Worm (Caenorhabditis elegans): ENCODE measurements around the gene K12H6.12.

The K12H6.12 gene

DNA sequence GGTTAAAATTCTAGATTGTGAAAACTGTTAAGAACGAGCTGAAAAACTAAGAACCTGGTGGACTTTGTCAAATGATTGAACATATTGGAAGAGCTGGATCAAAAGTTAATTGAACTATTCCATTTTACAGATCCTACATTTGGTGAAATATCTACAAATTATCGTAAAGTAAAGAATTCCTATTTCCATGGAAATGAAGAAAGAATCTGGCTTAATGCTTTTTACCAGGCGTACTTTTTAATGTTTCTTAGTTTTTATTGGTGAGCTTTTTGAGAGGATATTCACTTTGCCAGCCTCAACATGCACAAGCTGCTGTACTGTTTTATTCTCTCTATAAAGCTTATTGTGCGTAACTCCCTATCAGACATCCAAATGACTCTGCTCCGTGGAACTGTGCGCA lies 30.1 kb upstream of the K12H6.12 start, which contains the start of gene F08D12.4:
Gene F08D12.4 (plus strand): TSS at position 301 of the 400 bp plus-strand sequence.
- TF ChIP-seq fkh-6 (tag; optimal IDR thresholded peaks at IDR 0.05) = no peak
- no peak for TF ChIP-seq tbx-7 (tag; optimal IDR thresholded peaks at IDR 0.05)
- no peak for TF ChIP-seq unc-55 (GFP tag; optimal IDR thresholded peaks at IDR 0.05)
- no peak for TF ChIP-seq odd-2 (tag; optimal IDR thresholded peaks at IDR 0.05)

DNA sequence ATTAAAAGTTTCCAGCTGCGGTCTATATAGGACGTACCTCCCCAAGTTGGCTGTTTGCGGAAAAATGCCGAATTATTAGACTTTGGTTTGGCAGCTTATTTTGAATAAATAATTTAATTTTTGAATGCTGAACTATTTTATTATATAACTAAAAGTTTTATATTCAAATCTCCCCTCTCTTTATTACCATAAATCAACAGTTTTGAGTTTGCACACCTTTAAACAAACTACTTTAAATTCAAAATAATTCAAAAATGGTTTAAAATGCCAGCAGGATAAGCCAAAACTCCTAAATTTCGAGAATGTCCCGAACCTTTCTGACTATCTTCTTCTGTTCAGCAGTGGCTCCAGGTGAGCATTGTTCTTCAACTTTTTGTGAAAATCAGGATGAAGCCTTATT lies 28.7 kb upstream of the K12H6.12 start, which contains the start of gene F08D12.3:
Gene F08D12.3 (plus strand): TSS at position 301 of the 400 bp plus-strand sequence.
- TF ChIP-seq ceh-18 (tag; optimal IDR thresholded peaks at IDR 0.05) (no peak), ceh-34 (tag; optimal IDR thresholded peaks at IDR 0.05) (no peak)

DNA sequence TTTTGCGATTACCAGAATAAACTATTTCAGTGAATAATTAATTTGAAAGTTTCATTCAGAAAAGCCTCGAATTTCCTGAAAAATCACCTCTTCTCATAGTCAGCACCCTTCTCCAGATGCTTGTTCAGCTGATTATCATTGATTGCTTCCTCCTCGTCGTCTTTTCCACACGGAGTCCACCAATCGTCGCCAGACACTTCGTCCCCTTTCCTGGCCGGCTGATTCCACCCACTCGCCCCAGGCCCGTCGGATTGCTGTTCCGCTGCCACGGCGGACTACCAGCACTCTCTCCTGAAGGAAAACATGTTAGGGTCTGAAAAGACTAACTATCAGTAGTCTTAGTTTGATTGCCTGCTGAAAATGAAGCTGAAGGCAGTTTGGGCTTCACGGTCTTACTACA lies 27.2 kb upstream of the K12H6.12 start:
- TF ChIP-seq unc-55 (GFP tag; optimal IDR thresholded peaks at IDR 0.05) (no peak), pax-1 (tag; optimal IDR thresholded peaks at IDR 0.05) (no peak), fax-1 (tag; optimal IDR thresholded peaks at IDR 0.05) (no peak), tbx-2 (tag; optimal IDR thresholded peaks at IDR 0.05) (no peak), hlh-15 (tag; optimal IDR thresholded peaks at IDR 0.05) (no peak), zip-5 (tag; optimal IDR thresholded peaks at IDR 0.05) (no peak)

DNA sequence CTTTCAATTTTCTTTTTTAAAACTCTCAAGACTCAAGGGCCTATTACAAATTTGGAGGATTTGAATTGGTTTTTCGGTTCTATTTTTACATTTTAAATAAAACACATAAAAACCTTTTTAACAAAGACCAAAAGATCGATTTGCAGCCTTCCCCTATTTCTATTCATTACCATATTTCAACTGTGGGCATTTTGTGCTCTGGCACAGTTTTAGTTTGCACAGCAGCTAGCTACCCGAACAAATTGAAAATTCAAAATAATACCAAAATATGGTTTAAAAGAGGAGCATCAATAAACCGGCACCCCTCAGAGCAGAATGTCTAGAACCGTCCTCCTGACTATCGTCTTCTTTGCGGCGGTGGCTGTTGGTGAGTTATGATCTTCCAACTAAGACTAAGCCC lies 26.6 kb upstream of the K12H6.12 start, which contains the start of gene F08D12.2:
Gene F08D12.2 (plus strand): TSS at position 301 of the 400 bp plus-strand sequence.
- no peak for TF ChIP-seq C08G9.2 (tag; optimal IDR thresholded peaks at IDR 0.05)
- no peak for TF ChIP-seq ceh-2 (tag; optimal IDR thresholded peaks at IDR 0.05)
- TF ChIP-seq elt-4 (tag; optimal IDR thresholded peaks at IDR 0.05) = no peak
- no peak for TF ChIP-seq unc-55 (GFP tag; optimal IDR thresholded peaks at IDR 0.05)
- no peak for TF ChIP-seq T23F11.4 (GFP tag; optimal IDR thresholded peaks at IDR 0.05)
- TF ChIP-seq C38D4.7 (GFP tag; optimal IDR thresholded peaks at IDR 0.05) = no peak
- no peak for TF ChIP-seq che-1 (tag; optimal IDR thresholded peaks at IDR 0.05)
- no peak for TF ChIP-seq pag-3 (tag; optimal IDR thresholded peaks at IDR 0.05; ENCODE audit: borderline replicate concordance)
- no peak for TF ChIP-seq ttx-3 (tag; optimal IDR thresholded peaks at IDR 0.05)
- no peak for TF ChIP-seq ceh-14 (tag; optimal IDR thresholded peaks at IDR 0.05)
- no peak for TF ChIP-seq pros-1 (tag; optimal IDR thresholded peaks at IDR 0.05)
- no peak for TF ChIP-seq ceh-34 (tag; optimal IDR thresholded peaks at IDR 0.05)
- no peak for TF ChIP-seq K09A11.1 (tag; optimal IDR thresholded peaks at IDR 0.05; ENCODE audit: insufficient read depth)

DNA sequence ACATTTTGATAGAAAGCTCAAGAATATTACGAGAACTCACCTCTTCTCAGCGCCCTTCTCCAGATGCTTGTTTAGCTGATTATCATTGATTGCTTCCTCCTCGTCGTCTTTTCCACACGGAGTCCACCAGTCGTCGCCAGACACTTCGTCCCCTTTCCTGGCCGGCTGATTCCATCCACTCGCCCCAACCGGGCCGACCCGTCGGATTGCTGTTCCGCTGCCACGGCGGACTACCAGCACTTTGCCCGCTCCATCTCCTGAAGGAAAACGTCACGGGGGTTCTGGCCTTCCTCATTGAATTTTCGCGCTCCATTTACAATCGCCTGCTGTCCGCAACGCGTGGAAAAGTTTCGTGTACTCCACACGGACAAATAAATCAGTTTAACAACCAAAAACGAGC lies 24.6 kb upstream of the K12H6.12 start:
- no peak for TF ChIP-seq ahr-1 (tag; optimal IDR thresholded peaks at IDR 0.05)
- no peak for TF ChIP-seq pax-1 (tag; optimal IDR thresholded peaks at IDR 0.05)
- no peak for TF ChIP-seq hlh-15 (tag; optimal IDR thresholded peaks at IDR 0.05)
- no peak for TF ChIP-seq ceh-22 (tag; optimal IDR thresholded peaks at IDR 0.05)
- no peak for TF ChIP-seq hlh-30 (tag; optimal IDR thresholded peaks at IDR 0.05; ENCODE audit: insufficient read depth)
- no peak for TF ChIP-seq ceh-34 (tag; optimal IDR thresholded peaks at IDR 0.05)
- no peak for TF ChIP-seq nhr-232 (tag; optimal IDR thresholded peaks at IDR 0.05)
- no peak for TF ChIP-seq F13H6.1 (tag; optimal IDR thresholded peaks at IDR 0.05)
- TF ChIP-seq mec-3 (tag; optimal IDR thresholded peaks at IDR 0.05; ENCODE audit: borderline replicate concordance) = no peak
- no peak for TF ChIP-seq C38D4.7 (GFP tag; optimal IDR thresholded peaks at IDR 0.05)
- no peak for TF ChIP-seq ceh-6 (GFP tag; optimal IDR thresholded peaks at IDR 0.05)
- TF ChIP-seq ceh-30 (tag; optimal IDR thresholded peaks at IDR 0.05) = no peak
- no peak for TF ChIP-seq tbx-7 (tag; optimal IDR thresholded peaks at IDR 0.05)
- no peak for TF ChIP-seq ttx-3 (tag; optimal IDR thresholded peaks at IDR 0.05)

DNA sequence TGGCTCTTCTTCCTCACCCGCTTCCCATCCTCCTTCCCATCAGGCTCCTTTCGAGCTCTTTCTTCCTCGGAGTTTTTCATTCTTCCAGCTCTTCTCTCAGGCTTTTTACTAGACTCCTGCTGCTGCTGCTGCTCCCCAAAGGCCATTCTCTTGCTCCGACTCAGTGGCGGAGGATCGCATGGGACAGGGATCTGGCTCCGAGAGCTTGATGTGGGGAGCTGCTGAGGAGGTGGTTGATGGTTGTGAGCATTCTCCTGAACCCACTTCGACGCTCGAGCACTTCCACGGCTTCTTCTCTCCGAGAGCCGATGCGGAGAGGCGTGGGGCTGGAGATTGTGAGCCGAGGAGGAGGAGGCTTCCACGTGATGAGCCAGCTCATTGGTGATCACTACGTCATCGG lies 22.2 kb upstream of the K12H6.12 start:
- TF ChIP-seq K02D7.2 (tag; optimal IDR thresholded peaks at IDR 0.05) (no peak), hlh-6 (tag; optimal IDR thresholded peaks at IDR 0.05) (peak; percentile 10)
